Worm (Caenorhabditis elegans): ENCODE results near the gene K08B5.2.
A peak's percentile ranks its signal among the peaks of the same experiment; 100 is the strongest.

K08B5.2 gene

ce11 chrX:16553845-16554426, at the start of gene K08B5.2:
TSS of gene K08B5.2 (minus strand) at chrX:16553887.
- TF ChIP-seq lin-40 (tag; optimal IDR thresholded peaks at IDR 0.05) (peak; percentile 52), atf-7 (tag; optimal IDR thresholded peaks at IDR 0.05) (peak; percentile 79), snpc-4 (GFP tag; optimal IDR thresholded peaks at IDR 0.05) (no peak), snpc-4 (tag; optimal IDR thresholded peaks at IDR 0.05) (peak in 2 of 4 experiments; percentile 41 to 50), madf-3 (GFP tag; IDR thresholded peaks at IDR 0.05) (no peak), pha-4 (tag; optimal IDR thresholded peaks at IDR 0.05) (no peak), F10E7.11 (tag; optimal IDR thresholded peaks at IDR 0.05) (no peak), dox-1 (GFP tag; IDR thresholded peaks at IDR 0.05) (peak; percentile 60; the same call in 1 of the 2 replicates), zfh-2 (GFP tag; conservative IDR thresholded peaks at IDR 0.05) (no peak), Y56A3A.18 (GFP tag; IDR thresholded peaks at IDR 0.05) (0 out of 2 replicates have a peak, but pooled peaks have one; percentile 34), hmg-1.2 (GFP tag; IDR thresholded peaks at IDR 0.05) (peak; percentile 25; the same call in 1 of the 2 replicates), nhr-80 (tag; optimal IDR thresholded peaks at IDR 0.05) (peak; percentile 95), tbp1 (GFP tag; optimal IDR thresholded peaks at IDR 0.05) (peak; percentile 48), chd-7 (tag; optimal IDR thresholded peaks at IDR 0.05) (peak; percentile 24), ceh-40 (GFP tag; IDR thresholded peaks at IDR 0.05) (no peak), D2030.7 (GFP tag; IDR thresholded peaks at IDR 0.05) (no peak), F23B12.7 (tag; optimal IDR thresholded peaks at IDR 0.05; ENCODE audit: insufficient read depth) (peak; percentile 5), let-607 (tag; optimal IDR thresholded peaks at IDR 0.05) (peak in 1 of 2 experiments; percentile 65), B0261.1 (tag; optimal IDR thresholded peaks at IDR 0.05) (peak; percentile 16), B0035.1 (tag; optimal IDR thresholded peaks at IDR 0.05) (no peak), madf-10 (tag; optimal IDR thresholded peaks at IDR 0.05) (peak; percentile 45), unc-62 (GFP tag; optimal IDR thresholded peaks at IDR 0.05) (peak; percentile 44), nhr-90 (tag; optimal IDR thresholded peaks at IDR 0.05) (peak; percentile 15)

- no peak for TF ChIP-seq lsy-27 (tag; optimal IDR thresholded peaks at IDR 0.05; ENCODE audit: borderline replicate concordance, insufficient read depth)
- TF ChIP-seq cebp-1 (GFP tag; IDR thresholded peaks at IDR 0.05) = no peak
- TF ChIP-seq cebp-1 (tag; optimal IDR thresholded peaks at IDR 0.05) = no peak
- TF ChIP-seq Y56A3A.18 (GFP tag; IDR thresholded peaks at IDR 0.05) = no peak
- TF ChIP-seq ZK185.1 (tag; optimal IDR thresholded peaks at IDR 0.05; ENCODE audit: poor library complexity, severe bottlenecking) = no peak
- TF ChIP-seq unc-130 (GFP tag; optimal IDR thresholded peaks at IDR 0.05) = no peak
- 0 out of 2 replicates have a peak, but pooled peaks have one; percentile 31 for TF ChIP-seq aptf-3 (GFP tag; IDR thresholded peaks at IDR 0.05)
- no peak for TF ChIP-seq lag-1 (GFP tag; IDR thresholded peaks at IDR 0.05)
- no peak for TF ChIP-seq dpff-1 (tag; optimal IDR thresholded peaks at IDR 0.05)
- no peak for TF ChIP-seq atf-7 (tag; optimal IDR thresholded peaks at IDR 0.05)
- no peak for TF ChIP-seq nfyb-1 (GFP tag; IDR thresholded peaks at IDR 0.05)
- 0 out of 2 replicates have a peak, but pooled peaks have one; percentile 19 for TF ChIP-seq rcor-1 (GFP tag; IDR thresholded peaks at IDR 0.05)
- no peak for TF ChIP-seq ztf-18 (tag; optimal IDR thresholded peaks at IDR 0.05)
- no peak for TF ChIP-seq ztf-26 (tag; optimal IDR thresholded peaks at IDR 0.05)
- TF ChIP-seq let-526 (GFP tag; IDR thresholded peaks at IDR 0.05) = no peak
- no peak for TF ChIP-seq ceh-58 (GFP tag; IDR thresholded peaks at IDR 0.05)
- TF ChIP-seq chd-7 (tag; optimal IDR thresholded peaks at IDR 0.05) = no peak
- 0 out of 2 replicates have a peak, but pooled peaks have one; percentile 14 for TF ChIP-seq pbrm-1 (GFP tag; IDR thresholded peaks at IDR 0.05)
- no peak for TF ChIP-seq nhr-27 (tag; optimal IDR thresholded peaks at IDR 0.05)
- TF ChIP-seq zfh-2 (GFP tag; conservative IDR thresholded peaks at IDR 0.05) = peak; percentile 84
- no peak for TF ChIP-seq die-1 (tag; optimal IDR thresholded peaks at IDR 0.05)
- TF ChIP-seq T07F8.4 (tag; optimal IDR thresholded peaks at IDR 0.05) = no peak
- no peak for TF ChIP-seq hlh-26 (GFP tag; conservative IDR thresholded peaks at IDR 0.05)
- TF ChIP-seq hmg-20 (GFP tag; IDR thresholded peaks at IDR 0.05) = no peak
- TF ChIP-seq egl-44 (GFP tag; IDR thresholded peaks at IDR 0.05) = no peak
- 0 out of 2 replicates have a peak, but pooled peaks have one; percentile 42 for TF ChIP-seq attf-6 (GFP tag; IDR thresholded peaks at IDR 0.05)
- TF ChIP-seq F39B2.1 (GFP tag; IDR thresholded peaks at IDR 0.05) = no peak
- peak; percentile 33 for TF ChIP-seq tbp1 (GFP tag; optimal IDR thresholded peaks at IDR 0.05)
- TF ChIP-seq lsl-1 (GFP tag; optimal IDR thresholded peaks at IDR 0.05) = no peak
Observed at ce11 chrX:16602457-16602856, 48.8 kb upstream of the K08B5.2 start, which contains the start of gene F59C12.4. TSS of gene F59C12.4 (minus strand) at chrX:16602622.

Measured in whole organism, young adult.